Worm (Caenorhabditis elegans): Measurements from ENCODE around the gene ugt-18.
"Not testable (repeated sequence)": the region's sequence is repeated elsewhere in the genome, so short reads cannot be mapped to it uniquely, and the experiment has no call there.

The ugt-18 gene

ce11 chrV:12849736-12850135 lies 29.7 kb downstream of the ugt-18 start, which contains the start of gene C44H9.5:
Gene C44H9.5 (minus strand): TSS chrV:12849864.
- TF ChIP-seq nhr-11 (tag; optimal IDR thresholded peaks at IDR 0.05), result no peak
- TF ChIP-seq elt-4 (tag; optimal IDR thresholded peaks at IDR 0.05), result no peak
- TF ChIP-seq nhr-232 (tag; optimal IDR thresholded peaks at IDR 0.05), result no peak
- TF ChIP-seq lim-6 (tag; optimal IDR thresholded peaks at IDR 0.05), result no peak
- no peak for TF ChIP-seq Y22D7AL.16 (tag; optimal IDR thresholded peaks at IDR 0.05)
- TF ChIP-seq sdc-2 (tag; optimal IDR thresholded peaks at IDR 0.05), result no peak
- TF ChIP-seq ceh-2 (tag; optimal IDR thresholded peaks at IDR 0.05), result no peak
- no peak for TF ChIP-seq tbx-7 (tag; optimal IDR thresholded peaks at IDR 0.05)
- no peak for TF ChIP-seq ama-1 (optimal IDR thresholded peaks at IDR 0.05)
- TF ChIP-seq ztf-16 (tag; optimal IDR thresholded peaks at IDR 0.05), result no peak
- TF ChIP-seq unc-3 (GFP tag; conservative IDR thresholded peaks at IDR 0.05), result no peak
- no peak for TF ChIP-seq unc-3 (tag; optimal IDR thresholded peaks at IDR 0.05)

ce11 chrV:12852355-12852754 lies 32.3 kb downstream of the ugt-18 start:
- TF ChIP-seq hlh-6 (tag; optimal IDR thresholded peaks at IDR 0.05), result no peak
- TF ChIP-seq elt-2 (tag; optimal IDR thresholded peaks at IDR 0.05), result peak; percentile 51
- no peak for TF ChIP-seq C08G9.2 (tag; optimal IDR thresholded peaks at IDR 0.05)
- no peak for TF ChIP-seq ceh-6 (GFP tag; optimal IDR thresholded peaks at IDR 0.05)
- no peak for TF ChIP-seq ceh-48 (tag; optimal IDR thresholded peaks at IDR 0.05)
- TF ChIP-seq eyg-1 (tag; optimal IDR thresholded peaks at IDR 0.05), result no peak
- TF ChIP-seq elt-4 (tag; optimal IDR thresholded peaks at IDR 0.05), result no peak
- TF ChIP-seq ceh-18 (tag; optimal IDR thresholded peaks at IDR 0.05), result no peak

ce11 chrV:12854766-12855165 lies 34.7 kb downstream of the ugt-18 start, which contains the start of gene C44H9.7:
Gene C44H9.7 (minus strand): TSS chrV:12854866.
- TF ChIP-seq dve-1 (tag; optimal IDR thresholded peaks at IDR 0.05), result no peak
- peak; percentile 53 for TF ChIP-seq elt-2 (tag; optimal IDR thresholded peaks at IDR 0.05)

ce11 chrV:12859144-12859543 lies 39.1 kb downstream of the ugt-18 start, which contains the start of gene anp-1:
Gene anp-1 (plus strand): TSS chrV:12859444.
- TF ChIP-seq che-1 (tag; optimal IDR thresholded peaks at IDR 0.05), result no peak
- no peak for TF ChIP-seq eyg-1 (tag; optimal IDR thresholded peaks at IDR 0.05)
- TF ChIP-seq nhr-232 (tag; optimal IDR thresholded peaks at IDR 0.05), result no peak
- no peak for TF ChIP-seq sox-2 (GFP tag; IDR thresholded peaks at IDR 0.05)
- TF ChIP-seq mec-3 (tag; optimal IDR thresholded peaks at IDR 0.05; ENCODE audit: borderline replicate concordance), result no peak
- no peak for TF ChIP-seq C08G9.2 (tag; optimal IDR thresholded peaks at IDR 0.05)
- no peak for TF ChIP-seq unc-55 (GFP tag; optimal IDR thresholded peaks at IDR 0.05)
- TF ChIP-seq hlh-30 (tag; optimal IDR thresholded peaks at IDR 0.05; ENCODE audit: insufficient read depth), result no peak
- no peak for TF ChIP-seq ztf-16 (tag; optimal IDR thresholded peaks at IDR 0.05)
- no peak for TF ChIP-seq ceh-2 (tag; optimal IDR thresholded peaks at IDR 0.05)
- no peak for TF ChIP-seq ceh-19 (GFP tag; optimal IDR thresholded peaks at IDR 0.05)
- TF ChIP-seq unc-86 (tag; optimal IDR thresholded peaks at IDR 0.05), result no peak
- TF ChIP-seq K02D7.2 (tag; optimal IDR thresholded peaks at IDR 0.05), result no peak

ce11 chrV:12865615-12866014 lies 45.6 kb downstream of the ugt-18 start, which contains the start of gene T07F10.5:
Gene T07F10.5 (plus strand): TSS chrV:12865915.
- TF ChIP-seq pqm-1 (tag; optimal IDR thresholded peaks at IDR 0.05); sdc-2 (tag; optimal IDR thresholded peaks at IDR 0.05); pag-3 (tag; optimal IDR thresholded peaks at IDR 0.05; ENCODE audit: borderline replicate concordance): not testable (repeated sequence)

- no peak for TF ChIP-seq elt-2 (tag; optimal IDR thresholded peaks at IDR 0.05)
- TF ChIP-seq ahr-1 (tag; optimal IDR thresholded peaks at IDR 0.05), result no peak
- no peak for TF ChIP-seq ceh-45 (GFP tag; IDR thresholded peaks at IDR 0.05)
- no peak for TF ChIP-seq ztf-16 (tag; optimal IDR thresholded peaks at IDR 0.05)
- TF ChIP-seq tbx-7 (tag; optimal IDR thresholded peaks at IDR 0.05), result no peak
- TF ChIP-seq nhr-232 (tag; optimal IDR thresholded peaks at IDR 0.05), result no peak
- TF ChIP-seq dve-1 (tag; optimal IDR thresholded peaks at IDR 0.05), result no peak
- TF ChIP-seq mec-3 (tag; optimal IDR thresholded peaks at IDR 0.05; ENCODE audit: borderline replicate concordance), result no peak
- TF ChIP-seq madf-2 (tag; optimal IDR thresholded peaks at IDR 0.05), result no peak
- no peak for TF ChIP-seq ceh-6 (GFP tag; optimal IDR thresholded peaks at IDR 0.05)
- TF ChIP-seq ceh-31 (tag; optimal IDR thresholded peaks at IDR 0.05), result no peak
- no peak for TF ChIP-seq fax-1 (tag; optimal IDR thresholded peaks at IDR 0.05)
- no peak for TF ChIP-seq odd-2 (tag; optimal IDR thresholded peaks at IDR 0.05)
- no peak for TF ChIP-seq ceh-24 (tag; optimal IDR thresholded peaks at IDR 0.05)
- TF ChIP-seq zip-5 (tag; optimal IDR thresholded peaks at IDR 0.05), result no peak
These were observed 47.9 kb downstream of the ugt-18 start, which contains the start of gene nspg-1 for ce11 chrV:12867997-12868396. Gene nspg-1 (minus strand): TSS chrV:12868097.

Measured in whole organism, late embryonic.